Fruit fly (Drosophila melanogaster): Measurements from ENCODE around the gene LysX.
A peak's percentile ranks its signal among the peaks of the same experiment; 100 is the strongest.

dm6 chr3L:1177085-1177484, 18.0 kb downstream of the LysX start, which contains the start of gene bab2:
- no peak for TF ChIP-seq sv (GFP tag; optimal IDR thresholded peaks at IDR 0.05)
- no peak for TF ChIP-seq Mio (GFP tag; optimal IDR thresholded peaks at IDR 0.05)
- peak; percentile 5 for TF ChIP-seq CrebA (GFP tag; optimal IDR thresholded peaks at IDR 0.05; ENCODE audit: borderline replicate concordance)
- no peak for TF ChIP-seq usp (GFP tag; optimal IDR thresholded peaks at IDR 0.05)
